Worm (Caenorhabditis elegans): ENCODE measurements around the gene skat-1.
A peak's percentile ranks its signal among the peaks of the same experiment; 100 is the strongest.

ce11 chrIII:8956146-8956646 lies 40.4 kb downstream of the skat-1 start, which contains the start of the genes ZK643.5 and ZK643.2:
- TF ChIP-seq him-1 (tag; optimal IDR thresholded peaks at IDR 0.05) (no peak), W03F9.2 (tag; optimal IDR thresholded peaks at IDR 0.05) (peak; percentile 82)
